Worm (Caenorhabditis elegans) whole organism, young adult: Measurements from ENCODE around the gene trr-1.

Experiments used
- B0336.3 ChIP-seq: fragments of 200-800 bp; sonication (Bioruptor generic); IDR thresholded peaks from 2 replicates; pipeline ENCODE4 v1.3.6; 2022; ENCODE audit warnings: missing genetic modification characterization, missing compliant biosample characterization
- F10E7.11 ChIP-seq: sonication (generic microtip); optimal IDR thresholded peaks from 2 replicates; lab custom pipeline; 2017; ENCODE audit warnings: mild to moderate bottlenecking, missing genetic modification characterization, moderate library complexity, missing compliant biosample characterization
- F22D6.2 ChIP-seq: sonication (generic microtip); optimal IDR thresholded peaks from 2 replicates; lab custom pipeline; 2016; ENCODE audit warnings: mild to moderate bottlenecking, missing genetic modification characterization, missing compliant biosample characterization
- F39B2.1 ChIP-seq: fragments of 200-800 bp; sonication (Bioruptor generic); IDR thresholded peaks from 2 replicates; pipeline ENCODE4 v1.3.6; 2022; ENCODE audit warnings: missing genetic modification reagents, missing genetic modification characterization, missing compliant biosample characterization
- F57A8.1 ChIP-seq: fragments of 200-800 bp; sonication (Bioruptor generic); optimal IDR thresholded peaks from 2 replicates; lab custom pipeline; 2018; ENCODE audit warnings: mild to moderate bottlenecking, missing genetic modification characterization, moderate library complexity, missing compliant biosample characterization
- Y53F4B.3 ChIP-seq: fragments of 200-800 bp; sonication (Bioruptor generic); IDR thresholded peaks from 2 replicates; pipeline ENCODE4 v1.3.6; 2022; ENCODE audit warnings: missing genetic modification reagents, missing genetic modification characterization, missing compliant biosample characterization
- Y53G8AR.9 ChIP-seq: fragments of 200-800 bp; sonication (Bioruptor generic); conservative IDR thresholded peaks from 2 replicates; pipeline ENCODE4 v1.3.6; 2022; ENCODE audit warnings: missing genetic modification reagents, missing genetic modification characterization, missing compliant biosample characterization
- Y56A3A.18 ChIP-seq: fragments of 200-800 bp; sonication (Bioruptor generic); IDR thresholded peaks from 2 replicates; pipeline ENCODE4 v1.3.6; 2022; ENCODE audit warnings: missing genetic modification reagents, missing genetic modification characterization, missing compliant biosample characterization
- Y67H2A.10 ChIP-seq: fragments of 200-800 bp; sonication (Bioruptor generic); conservative IDR thresholded peaks from 2 replicates; pipeline ENCODE4 v1.3.6; 2022; ENCODE audit warnings: missing genetic modification reagents, missing genetic modification characterization, missing compliant biosample characterization
- Y79H2A.3 ChIP-seq: fragments of 200-800 bp; sonication (Bioruptor generic); conservative IDR thresholded peaks from 2 replicates; pipeline ENCODE4 v1.3.6; 2022; ENCODE audit warnings: missing genetic modification reagents, missing genetic modification characterization, missing compliant biosample characterization
- akir-1 ChIP-seq: fragments of 200-800 bp; sonication (Bioruptor generic); optimal IDR thresholded peaks from 2 replicates; lab custom pipeline; 2018; ENCODE audit warnings: mild to moderate bottlenecking, missing genetic modification characterization, moderate library complexity, missing compliant biosample characterization
- attf-3 ChIP-seq: fragments of 200-800 bp; sonication (Bioruptor generic); conservative IDR thresholded peaks from 2 replicates; pipeline ENCODE4 v1.3.6; 2022; ENCODE audit warnings: missing genetic modification reagents, missing genetic modification characterization, missing compliant biosample characterization
- attf-5 ChIP-seq: fragments of 200-800 bp; sonication (Bioruptor generic); optimal IDR thresholded peaks from 2 replicates; lab custom pipeline; 2018; ENCODE audit warnings: mild to moderate bottlenecking, missing genetic modification characterization, missing compliant biosample characterization
- bed-1 ChIP-seq: fragments of 200-800 bp; sonication (Bioruptor generic); IDR thresholded peaks from 2 replicates; pipeline ENCODE4 v1.3.6; 2022; ENCODE audit warnings: missing genetic modification reagents, missing genetic modification characterization, missing compliant biosample characterization
- cebp-2 ChIP-seq: fragments of 200-800 bp; sonication (Bioruptor generic); IDR thresholded peaks from 2 replicates; pipeline ENCODE4 v1.3.6; 2022; ENCODE audit warnings: missing genetic modification characterization, missing compliant biosample characterization
- ceh-100 ChIP-seq: fragments of 200-800 bp; sonication (Bioruptor generic); IDR thresholded peaks from 2 replicates; pipeline ENCODE4 v1.3.6; 2022; ENCODE audit warnings: missing genetic modification reagents, missing genetic modification characterization, missing compliant biosample characterization
- ceh-27 ChIP-seq: fragments of 200-800 bp; sonication (Bioruptor generic); optimal IDR thresholded peaks from 2 replicates; lab custom pipeline; 2018; ENCODE audit warnings: mild to moderate bottlenecking, missing genetic modification characterization, moderate library complexity, missing compliant biosample characterization
- chd-7 ChIP-seq: sonication (generic microtip); optimal IDR thresholded peaks from 2 replicates; lab custom pipeline; 2016; ENCODE audit warnings: mild to moderate bottlenecking, missing genetic modification characterization, moderate library complexity, missing compliant biosample characterization
- die-1 ChIP-seq: sonication (generic microtip); optimal IDR thresholded peaks from 2 replicates; lab custom pipeline; 2016; ENCODE audit warnings: missing genotype, mild to moderate bottlenecking, missing genetic modification characterization, missing compliant biosample characterization
- egrh-3 ChIP-seq: fragments of 200-800 bp; sonication (Bioruptor generic); IDR thresholded peaks from 2 replicates; pipeline ENCODE4 v1.3.6; 2022; ENCODE audit warnings: missing genetic modification reagents, missing genetic modification characterization, missing compliant biosample characterization
- gei-17 ChIP-seq: fragments of 200-800 bp; sonication (Bioruptor generic); optimal IDR thresholded peaks from 2 replicates; lab custom pipeline; 2018; ENCODE audit warnings: mild to moderate bottlenecking, missing genetic modification characterization, missing compliant biosample characterization
- hlh-12 ChIP-seq: sonication (generic microtip); optimal IDR thresholded peaks from 2 replicates; lab custom pipeline; 2016; ENCODE audit warnings: missing genetic modification characterization, missing compliant biosample characterization
- lag-1 ChIP-seq: fragments of 200-800 bp; sonication (Bioruptor generic); IDR thresholded peaks from 2 replicates; pipeline ENCODE4 v1.3.6; 2022; ENCODE audit warnings: missing genetic modification reagents, missing genetic modification characterization, missing compliant biosample characterization
- let-526 ChIP-seq: fragments of 200-800 bp; sonication (Bioruptor generic); IDR thresholded peaks from 2 replicates; pipeline ENCODE4 v1.3.6; 2022; ENCODE audit warnings: missing genetic modification reagents, missing genetic modification characterization, missing compliant biosample characterization
- let-607 ChIP-seq, 2 experiments: fragments of 200-800 bp in 1 of 2; sonication (Bioruptor generic) in 1 of 2; sonication (generic microtip) in 1 of 2; optimal IDR thresholded peaks; 2 replicates each; lab custom pipeline; 2016 to 2018; ENCODE audit warnings: mild to moderate bottlenecking in 2 of 2, missing compliant biosample characterization in 2 of 2, missing genetic modification characterization in 2 of 2, moderate library complexity in 2 of 2, missing genotype in 1 of 2
- lin-35 ChIP-seq, 3 experiments: fragments of 150-350 bp in 2 of 3; sonication (generic microtip) in 1 of 3; optimal IDR thresholded peaks; 2 replicates each; lab custom pipeline; 2014 to 2018; ENCODE audit warnings: missing biosample characterization in 3 of 3, missing genetic modification characterization in 3 of 3, missing genetic modification reagents in 3 of 3
- lin-40 ChIP-seq: sonication (generic microtip); optimal IDR thresholded peaks from 2 replicates; lab custom pipeline; 2016; ENCODE audit warnings: missing genetic modification characterization, mild to moderate bottlenecking, missing compliant biosample characterization, missing genotype, missing genetic modification reagents
- lsy-27 ChIP-seq: sonication (generic microtip); optimal IDR thresholded peaks from 2 replicates; lab custom pipeline; 2017; ENCODE audit warnings: missing genetic modification characterization, mild to moderate bottlenecking, missing compliant biosample characterization, antibody characterized with exemption, missing genotype, borderline replicate concordance; ENCODE audit not compliant: insufficient read depth
- mcd-1 ChIP-seq: fragments of 200-800 bp; sonication (Bioruptor generic); IDR thresholded peaks from 2 replicates; pipeline ENCODE4 v1.3.6; 2022; ENCODE audit warnings: missing genetic modification reagents, missing genetic modification characterization, missing compliant biosample characterization
- nfyb-1 ChIP-seq: fragments of 200-800 bp; sonication (Bioruptor generic); IDR thresholded peaks from 2 replicates; pipeline ENCODE4 v1.3.6; 2022; ENCODE audit warnings: missing genetic modification reagents, missing genetic modification characterization, missing compliant biosample characterization
- nhr-80 ChIP-seq: sonication (generic microtip); optimal IDR thresholded peaks from 2 replicates; lab custom pipeline; 2016; ENCODE audit warnings: missing genetic modification characterization, missing compliant biosample characterization
- nhr-90 ChIP-seq: sonication (generic microtip); optimal IDR thresholded peaks from 2 replicates; lab custom pipeline; 2016; ENCODE audit warnings: missing genotype, mild to moderate bottlenecking, missing genetic modification characterization, missing compliant biosample characterization
- pbrm-1 ChIP-seq: fragments of 200-800 bp; sonication (Bioruptor generic); IDR thresholded peaks from 2 replicates; pipeline ENCODE4 v1.3.6; 2022; ENCODE audit warnings: missing genetic modification reagents, missing genetic modification characterization, missing compliant biosample characterization
- rcor-1 ChIP-seq: fragments of 200-800 bp; sonication (Bioruptor generic); IDR thresholded peaks from 2 replicates; pipeline ENCODE4 v1.3.6; 2022; ENCODE audit warnings: missing genetic modification reagents, missing genetic modification characterization, missing compliant biosample characterization
- rpc-1 ChIP-seq, 2 experiments: fragments of 150-350 bp in 1 of 2; sonication (generic microtip) in 1 of 2; optimal IDR thresholded peaks; 2 replicates each; lab custom pipeline; 2014 to 2018; ENCODE audit warnings: missing biosample characterization in 1 of 2, missing genetic modification characterization in 1 of 2, missing genetic modification reagents in 1 of 2, missing genotype in 1 of 2
- sdz-38 ChIP-seq: sonication (generic microtip); optimal IDR thresholded peaks from 2 replicates; lab custom pipeline; 2016; ENCODE audit warnings: missing genotype, missing genetic modification characterization, missing compliant biosample characterization
- snpc-1.3 ChIP-seq: sonication (generic microtip); optimal IDR thresholded peaks from 2 replicates; lab custom pipeline; 2017; ENCODE audit warnings: missing genetic modification characterization, mild to moderate bottlenecking, missing compliant biosample characterization, antibody characterized with exemption, moderate library complexity, missing genotype, missing genetic modification reagents; ENCODE audit not compliant: insufficient read depth
- snpc-4 ChIP-seq, 5 experiments: fragments of 150-350 bp in 1 of 5; sonication (generic microtip) in 4 of 5; optimal IDR thresholded peaks; 2 replicates each; lab custom pipeline; 2014 to 2018; ENCODE audit warnings: missing genetic modification characterization in 5 of 5, missing biosample characterization in 3 of 5, antibody characterized with exemption in 2 of 5, mild to moderate bottlenecking in 2 of 5, missing compliant biosample characterization in 2 of 5, missing genotype in 2 of 5, moderate library complexity in 2 of 5, missing genetic modification reagents in 1 of 5
- somi-1 ChIP-seq: fragments of 200-800 bp; sonication (Bioruptor generic); optimal IDR thresholded peaks from 2 replicates; lab custom pipeline; 2018; ENCODE audit warnings: mild to moderate bottlenecking, missing genetic modification characterization, missing compliant biosample characterization
- sptf-2 ChIP-seq: fragments of 200-800 bp; sonication (Bioruptor generic); optimal IDR thresholded peaks from 2 replicates; lab custom pipeline; 2018; ENCODE audit warnings: mild to moderate bottlenecking, missing genetic modification characterization, missing compliant biosample characterization
- zfh-2 ChIP-seq: fragments of 200-800 bp; sonication (Bioruptor generic); conservative IDR thresholded peaks from 2 replicates; pipeline ENCODE4 v1.3.6; 2022; ENCODE audit warnings: missing genetic modification reagents, missing genetic modification characterization, missing compliant biosample characterization
- ztf-18 ChIP-seq: sonication (generic microtip); optimal IDR thresholded peaks from 2 replicates; lab custom pipeline; 2016; ENCODE audit warnings: missing genotype, mild to moderate bottlenecking, missing genetic modification characterization, missing compliant biosample characterization

Gene trr-1

ce11 chrII:11634057-11634676, 41.6 kb downstream of the trr-1 start (continued):
- TF ChIP-seq Y53F4B.3 (no peak), let-526 (GFP tag; lab: Robert Waterston, UW) (peak; percentile 23; the same call in 1 of the 2 replicates), akir-1 (GFP tag; lab: Kevin White, UChicago) (peak; percentile 5), Y56A3A.18 (GFP tag; lab: Robert Waterston, UW) (no peak), die-1 (peak; percentile 39), pbrm-1 (GFP tag; lab: Robert Waterston, UW) (peak; percentile 79; the same call in 1 of the 2 replicates), zfh-2 (peak; percentile 98), snpc-4 (GFP tag; optimal IDR thresholded peaks at IDR 0.05; lab: Kevin White, UChicago) (peak; percentile 18), snpc-4 (tag; optimal IDR thresholded peaks at IDR 0.05; lab: Kevin White, UChicago) (peak in 3 of 4 experiments; percentile 63 to 69 (median 68)), sptf-2 (GFP tag; lab: Kevin White, UChicago) (peak; percentile 26), attf-5 (GFP tag; lab: Kevin White, UChicago) (peak; percentile 92), lag-1 (no peak), snpc-1.3 (tag; lab: Kevin White, UChicago) (no peak), ztf-18 (tag; lab: Kevin White, UChicago) (peak; percentile 50), chd-7 (peak; percentile 94), hlh-12 (tag; lab: Kevin White, UChicago) (no peak), egrh-3 (GFP tag; lab: Robert Waterston, UW) (peak; percentile 81; the same call in 1 of the 2 replicates), rpc-1 (optimal IDR thresholded peaks at IDR 0.05; lab: Kevin White, UChicago) (no peak), rpc-1 (tag; optimal IDR thresholded peaks at IDR 0.05; lab: Kevin White, UChicago) (no peak), B0336.3 (GFP tag; lab: Robert Waterston, UW) (peak; percentile 75; the same call in 1 of the 2 replicates), let-607 (tag; optimal IDR thresholded peaks at IDR 0.05; lab: Kevin White, UChicago) (peak; percentile 87 to 89), mcd-1 (peak; percentile 66), ceh-27 (GFP tag; lab: Kevin White, UChicago) (peak; percentile 85), lin-40 (tag; lab: Kevin White, UChicago) (peak; percentile 87), bed-1 (GFP tag; lab: Robert Waterston, UW) (no peak), attf-3 (GFP tag; lab: Robert Waterston, UW) (0 out of 2 replicates have a peak, but pooled peaks have one; percentile 41), F39B2.1 (no peak), gei-17 (GFP tag; lab: Kevin White, UChicago) (peak; percentile 70), nhr-90 (tag; lab: Kevin White, UChicago) (peak; percentile 58), somi-1 (GFP tag; lab: Kevin White, UChicago) (peak; percentile 69), Y53G8AR.9 (0 out of 2 replicates have a peak, but pooled peaks have one; percentile 47), nhr-80 (tag; lab: Kevin White, UChicago) (peak; percentile 85), lin-35 (GFP tag; optimal IDR thresholded peaks at IDR 0.05; lab: Kevin White, UChicago) (peak in 1 of 3 experiments; percentile 50)

- no peak for TF ChIP-seq lsy-27
- TF ChIP-seq F22D6.2 (tag; lab: Kevin White, UChicago): no peak
- no peak for TF ChIP-seq F10E7.11 (tag; lab: Kevin White, UChicago)
- TF ChIP-seq Y79H2A.3: no peak
- TF ChIP-seq rcor-1 (GFP tag; lab: Robert Waterston, UW): no peak
- no peak for TF ChIP-seq sdz-38 (tag; lab: Kevin White, UChicago)
- TF ChIP-seq ceh-100 (GFP tag; lab: Robert Waterston, UW): no peak
- TF ChIP-seq Y67H2A.10: no peak
- no peak for TF ChIP-seq cebp-2 (GFP tag; lab: Robert Waterston, UW)
- no peak for TF ChIP-seq nfyb-1 (GFP tag; lab: Robert Waterston, UW)
- no peak for TF ChIP-seq lin-35 (GFP tag; optimal IDR thresholded peaks at IDR 0.05; lab: Kevin White, UChicago)
- TF ChIP-seq mcd-1: no peak
- TF ChIP-seq F57A8.1: no peak
These were observed 42.2 kb downstream of the trr-1 start, which contains the start of gene din-1 for ce11 chrII:11633509-11633908. TSS of gene din-1 (minus strand) at chrII:11633609.
